Fruit fly (Drosophila melanogaster): ENCODE measurements around the gene Cpr76Bd.

DNA sequence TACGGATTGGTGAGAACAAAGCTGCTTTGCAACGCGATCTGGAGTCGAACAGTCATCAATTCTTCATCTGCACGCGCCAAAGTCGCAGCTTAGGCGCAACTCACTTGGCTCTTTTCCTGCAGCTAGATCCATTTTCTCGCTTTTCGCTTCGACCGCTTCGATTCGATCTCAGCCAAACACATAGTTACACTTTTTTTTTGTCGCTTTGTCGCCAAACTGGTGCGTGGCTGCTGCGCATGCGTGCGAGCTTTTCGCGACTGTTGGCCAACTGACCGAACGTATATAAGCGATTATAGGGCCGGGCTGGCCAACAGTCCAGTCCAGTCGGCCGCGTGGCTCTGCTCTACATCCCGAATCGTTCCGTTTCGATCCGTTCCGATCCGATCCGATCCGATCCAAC, at the start of gene Cpr76Bd:
- TF ChIP-seq Bdp1 (GFP tag; optimal IDR thresholded peaks at IDR 0.05), result no peak
- TF ChIP-seq CG4360 (GFP tag; IDR thresholded peaks at IDR 0.05), result no peak
- TF ChIP-seq CG2678 (tag; optimal IDR thresholded peaks at IDR 0.05), result no peak
- no peak for TF ChIP-seq CG6654 (GFP tag; optimal IDR thresholded peaks at IDR 0.05)
- TF ChIP-seq CG10959 (GFP tag; IDR thresholded peaks at IDR 0.05), result no peak
- TF ChIP-seq D19B (GFP tag; optimal IDR thresholded peaks at IDR 0.05), result no peak
- TF ChIP-seq psq (GFP tag; optimal IDR thresholded peaks at IDR 0.05), result no peak
- TF ChIP-seq CG4730 (GFP tag; IDR thresholded peaks at IDR 0.05), result no peak
- TF ChIP-seq fru (optimal IDR thresholded peaks at IDR 0.05), result no peak
